Worm (Caenorhabditis elegans) whole organism, L3 larva: ENCODE data around the gene Y7A5A.20.

ENCODE experiments used
- ZK546.5 ChIP-seq: sonication (generic microtip); optimal IDR thresholded peaks from 2 replicates; lab custom pipeline; 2017; ENCODE audit warnings: missing biosample characterization, missing genetic modification characterization
- ceh-82 ChIP-seq: fragments of 150-350 bp; optimal IDR thresholded peaks from 2 replicates; lab custom pipeline; 2014; ENCODE audit warnings: missing biosample characterization, missing genetic modification characterization
- ceh-9 ChIP-seq: sonication (generic microtip); optimal IDR thresholded peaks from 2 replicates; lab custom pipeline; 2018; ENCODE audit warnings: missing biosample characterization, missing genetic modification characterization
- egl-5 ChIP-seq: fragments of 150-350 bp; optimal IDR thresholded peaks from 2 replicates; lab custom pipeline; 2017; ENCODE audit warnings: missing biosample characterization, missing genetic modification reagents, missing genetic modification characterization, inconsistent platforms
- jun-1 ChIP-seq: fragments of 150-350 bp; optimal IDR thresholded peaks from 2 replicates; lab custom pipeline; 2014; ENCODE audit warnings: missing biosample characterization, missing genetic modification reagents, missing genetic modification characterization
- nhr-28 ChIP-seq: fragments of 150-350 bp; optimal IDR thresholded peaks from 2 replicates; lab custom pipeline; 2014; ENCODE audit warnings: missing biosample characterization, missing genetic modification characterization
- pha-4 ChIP-seq: fragments of 150-350 bp; optimal IDR thresholded peaks from 2 replicates; lab custom pipeline; 2014; ENCODE audit warnings: missing biosample characterization, missing genetic modification reagents, missing genetic modification characterization
- sea-2 ChIP-seq: fragments of 150-350 bp; sonication (generic microtip); optimal IDR thresholded peaks from 4 replicates; lab custom pipeline; 2014; ENCODE audit warnings: missing biosample characterization, missing genetic modification reagents, missing genetic modification characterization
- skn-1 ChIP-seq: fragments of 150-350 bp; optimal IDR thresholded peaks from 2 replicates; lab custom pipeline; 2014; ENCODE audit warnings: missing biosample characterization, missing genetic modification characterization
- tbx-2 ChIP-seq: sonication (generic microtip); optimal IDR thresholded peaks from 2 replicates; lab custom pipeline; 2016; ENCODE audit warnings: mild to moderate bottlenecking, missing genetic modification characterization, missing compliant biosample characterization
- ztf-11 ChIP-seq: fragments of 150-350 bp; optimal IDR thresholded peaks from 2 replicates; lab custom pipeline; 2014; ENCODE audit warnings: missing biosample characterization, missing genetic modification characterization
- ztf-4 ChIP-seq: fragments of 150-350 bp; optimal IDR thresholded peaks from 2 replicates; lab custom pipeline; 2014; ENCODE audit warnings: missing biosample characterization, missing genetic modification characterization

ce11 chrX:15848867-15849266, 20.7 kb downstream of the Y7A5A.20 start:
- no peak for TF ChIP-seq skn-1 (tag; lab: Kevin White, UChicago)
- no peak for TF ChIP-seq ztf-4
- no peak for TF ChIP-seq ztf-11 (tag; lab: Kevin White, UChicago)
- TF ChIP-seq ceh-82 (tag; lab: Kevin White, UChicago) = no peak
- TF ChIP-seq sea-2 = no peak
- no peak for TF ChIP-seq egl-5 (tag; lab: Kevin White, UChicago)
- no peak for TF ChIP-seq pha-4 (tag; lab: Kevin White, UChicago)
- no peak for TF ChIP-seq ceh-9
- TF ChIP-seq tbx-2 = no peak
- TF ChIP-seq nhr-28 = no peak
- no peak for TF ChIP-seq jun-1 (tag; lab: Kevin White, UChicago)
- no peak for TF ChIP-seq ZK546.5 (tag; lab: Kevin White, UChicago)
